Fruit fly (Drosophila melanogaster): Measurements from ENCODE around the gene Roc1b.

- no peak for TF ChIP-seq Sin3A (optimal IDR thresholded peaks at IDR 0.05)
- TF ChIP-seq ttk (optimal IDR thresholded peaks at IDR 0.05): no peak
Measured at dm6 chr3L:378906-379305, 21.1 kb downstream of the Roc1b start.
